Worm (Caenorhabditis elegans): ENCODE data around the gene fbxl-5.

DNA sequence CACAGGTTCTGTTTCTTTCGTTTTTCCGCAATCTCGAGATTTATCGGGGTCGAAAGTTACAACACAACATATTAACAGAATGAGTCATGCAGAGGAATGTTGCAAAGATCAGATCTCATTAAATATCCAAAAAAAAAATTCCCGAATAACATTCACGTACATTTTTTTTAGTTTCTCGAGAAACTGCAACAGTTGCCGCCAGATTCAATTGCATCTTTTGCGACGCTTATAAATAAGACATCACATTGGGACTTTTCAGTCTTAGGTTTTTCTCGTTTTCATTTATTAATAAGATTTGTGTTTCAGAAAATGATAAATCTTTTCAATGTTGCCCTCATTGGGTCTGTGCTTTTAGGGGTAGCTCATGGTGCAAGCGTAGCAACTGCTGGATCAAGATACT is 29.0 kb upstream of the fbxl-5 start, which contains the start of gene ZK105.1:
- no peak for TF ChIP-seq ceh-13 (GFP tag; optimal IDR thresholded peaks at IDR 0.05)
- no peak for TF ChIP-seq pes-1 (GFP tag; IDR thresholded peaks at IDR 0.05)
- no peak for TF ChIP-seq tbx-11 (GFP tag; IDR thresholded peaks at IDR 0.05)
- TF ChIP-seq ceh-36 (tag; optimal IDR thresholded peaks at IDR 0.05) = no peak
- no peak for TF ChIP-seq ama-1 (optimal IDR thresholded peaks at IDR 0.05)
- TF ChIP-seq hnd-1 (tag; optimal IDR thresholded peaks at IDR 0.05) = no peak
- TF ChIP-seq hmg-4 (GFP tag; optimal IDR thresholded peaks at IDR 0.05) = no peak

Measured in whole organism, early embryonic.